Fruit fly (Drosophila melanogaster) whole organism, embryonic: ENCODE measurements around the gene Cep135.

Source experiments
- CG10267 ChIP-seq: fragments of 200-800 bp; sonication (Bioruptor generic); optimal IDR thresholded peaks from 2 replicates; lab custom pipeline; 2018; ENCODE audit warnings: missing biosample characterization, mild to moderate bottlenecking, missing genetic modification characterization, moderate library complexity
- CG11560 ChIP-seq: fragments of 200-800 bp; sonication (Bioruptor generic); IDR thresholded peaks from 3 replicates; pipeline ENCODE4 v1.3.6; 2022; ENCODE audit warnings: missing biosample characterization, missing genetic modification characterization
- CG11696 ChIP-seq: fragments of 200-800 bp; sonication (Bioruptor generic); IDR thresholded peaks from 2 replicates; pipeline ENCODE4 v1.3.6; 2022; ENCODE audit warnings: missing biosample characterization, missing genetic modification characterization
- CG12219 ChIP-seq: fragments of 200-800 bp; sonication (Bioruptor generic); optimal IDR thresholded peaks from 3 replicates; lab custom pipeline; 2018; ENCODE audit warnings: missing biosample characterization, mild to moderate bottlenecking, missing genetic modification characterization
- CG13775 ChIP-seq: fragments of 200-800 bp; sonication (Bioruptor generic); optimal IDR thresholded peaks from 3 replicates; lab custom pipeline; 2017; ENCODE audit warnings: missing biosample characterization, mild to moderate bottlenecking, missing genetic modification characterization
- CG14441 ChIP-seq: fragments of 200-800 bp; sonication (Bioruptor generic); IDR thresholded peaks from 2 replicates; pipeline ENCODE4 v1.3.6; 2022; ENCODE audit warnings: missing biosample characterization, missing genetic modification characterization
- CG15601 ChIP-seq: fragments of 200-800 bp; sonication (Bioruptor generic); optimal IDR thresholded peaks from 3 replicates; lab custom pipeline; 2019; ENCODE audit warnings: missing biosample characterization, mild to moderate bottlenecking, missing genetic modification characterization, moderate library complexity
- CG17359 ChIP-seq: fragments of 200-800 bp; sonication (Bioruptor generic); optimal IDR thresholded peaks from 3 replicates; lab custom pipeline; 2018; ENCODE audit warnings: missing biosample characterization, mild to moderate bottlenecking, missing genetic modification characterization, moderate library complexity
- CG17385 ChIP-seq: fragments of 200-800 bp; sonication (Bioruptor generic); optimal IDR thresholded peaks from 3 replicates; lab custom pipeline; 2018; ENCODE audit warnings: missing biosample characterization, mild to moderate bottlenecking, missing genetic modification characterization
- CG1832 ChIP-seq: fragments of 200-800 bp; sonication (Bioruptor generic); optimal IDR thresholded peaks from 2 replicates; lab custom pipeline; 2017; ENCODE audit warnings: missing biosample characterization, mild to moderate bottlenecking, missing genetic modification characterization, inconsistent platforms
- CG30020 ChIP-seq: fragments of 200-800 bp; optimal IDR thresholded peaks from 2 replicates; lab custom pipeline; 2019; ENCODE audit warnings: missing biosample characterization, mild to moderate bottlenecking, missing genetic modification characterization, moderate library complexity
- CG30403 ChIP-seq: fragments of 200-800 bp; sonication (Bioruptor generic); optimal IDR thresholded peaks from 3 replicates; lab custom pipeline; 2016; ENCODE audit warnings: missing biosample characterization, missing genetic modification characterization
- CG33213 ChIP-seq: fragments of 200-800 bp; sonication (Bioruptor generic); optimal IDR thresholded peaks from 3 replicates; lab custom pipeline; 2016; ENCODE audit warnings: missing biosample characterization, missing genetic modification characterization
- CG33557 ChIP-seq: fragments of 200-800 bp; sonication (Bioruptor generic); optimal IDR thresholded peaks from 2 replicates; lab custom pipeline; 2019; ENCODE audit warnings: missing biosample characterization, mild to moderate bottlenecking, missing genetic modification characterization, moderate library complexity
- CG3407 ChIP-seq: fragments of 200-800 bp; sonication (Bioruptor generic); optimal IDR thresholded peaks from 2 replicates; lab custom pipeline; 2018; ENCODE audit warnings: missing biosample characterization, mild to moderate bottlenecking, missing genetic modification characterization
- CG4820 ChIP-seq: fragments of 200-800 bp; sonication (Bioruptor generic); optimal IDR thresholded peaks from 3 replicates; lab custom pipeline; 2016; ENCODE audit warnings: missing biosample characterization, missing genetic modification characterization
- CG6254 ChIP-seq: fragments of 200-800 bp; sonication (Bioruptor generic); optimal IDR thresholded peaks from 3 replicates; lab custom pipeline; 2017; ENCODE audit warnings: mild to moderate bottlenecking, missing biosample characterization, missing genetic modification reagents, missing genetic modification characterization
- CG6813 ChIP-seq: fragments of 200-800 bp; sonication (Bioruptor generic); optimal IDR thresholded peaks from 2 replicates; lab custom pipeline; 2017; ENCODE audit warnings: missing biosample characterization, missing genetic modification characterization, mild to moderate bottlenecking, moderate library complexity, missing genetic modification reagents
- CG7839 ChIP-seq: fragments of 200-800 bp; sonication (Bioruptor generic); optimal IDR thresholded peaks from 3 replicates; lab custom pipeline; 2018; ENCODE audit warnings: missing biosample characterization, mild to moderate bottlenecking, missing genetic modification characterization, moderate library complexity
- CrebB ChIP-seq: fragments of 200-800 bp; sonication (Bioruptor generic); optimal IDR thresholded peaks from 3 replicates; lab custom pipeline; 2018; ENCODE audit warnings: missing biosample characterization, mild to moderate bottlenecking, missing genetic modification characterization
- Gug ChIP-seq: fragments of 200-800 bp; sonication (Bioruptor generic); IDR thresholded peaks from 4 replicates; pipeline ENCODE4 v1.3.6; 2022; ENCODE audit warnings: missing biosample characterization, missing genetic modification characterization
- H15 ChIP-seq: fragments of 200-800 bp; sonication (Bioruptor generic); IDR thresholded peaks from 3 replicates; pipeline ENCODE4 v1.3.6; 2022; ENCODE audit warnings: missing biosample characterization, missing genetic modification characterization
- Hsf ChIP-seq: fragments of 200-800 bp; sonication (Bioruptor generic); optimal IDR thresholded peaks from 3 replicates; lab custom pipeline; 2016; ENCODE audit warnings: missing biosample characterization, missing genetic modification characterization
- Lim3 ChIP-seq: fragments of 200-800 bp; sonication (Bioruptor generic); IDR thresholded peaks from 2 replicates; pipeline ENCODE4 v1.3.6; 2022; ENCODE audit warnings: missing biosample characterization, missing genetic modification characterization
- Meics ChIP-seq: fragments of 200-800 bp; sonication (Bioruptor generic); optimal IDR thresholded peaks from 2 replicates; lab custom pipeline; 2017; ENCODE audit warnings: missing biosample characterization, mild to moderate bottlenecking, missing genetic modification characterization
- NC2α ChIP-seq: fragments of 200-800 bp; sonication (Bioruptor generic); optimal IDR thresholded peaks from 2 replicates; lab custom pipeline; 2016; ENCODE audit warnings: missing biosample characterization, missing genetic modification characterization
- Ptx1 ChIP-seq: fragments of 200-800 bp; sonication (Bioruptor generic); IDR thresholded peaks from 2 replicates; pipeline ENCODE4 v1.3.6; 2022; ENCODE audit warnings: missing biosample characterization, missing genetic modification characterization
- Sox102F ChIP-seq: fragments of 200-800 bp; sonication (Bioruptor generic); optimal IDR thresholded peaks from 2 replicates; lab custom pipeline; 2018; ENCODE audit warnings: missing biosample characterization, mild to moderate bottlenecking, missing genetic modification characterization, moderate library complexity
- Spps ChIP-seq: fragments of 200-800 bp; sonication (Bioruptor generic); optimal IDR thresholded peaks from 2 replicates; lab custom pipeline; 2018; ENCODE audit warnings: missing biosample characterization, mild to moderate bottlenecking, missing genetic modification characterization
- Ssrp ChIP-seq: fragments of 200-800 bp; sonication (Bioruptor generic); optimal IDR thresholded peaks from 2 replicates; lab custom pipeline; 2018; ENCODE audit warnings: missing biosample characterization, mild to moderate bottlenecking, missing genetic modification characterization, moderate library complexity
- Taf1 ChIP-seq: fragments of 200-800 bp; sonication (Bioruptor generic); IDR thresholded peaks from 2 replicates; pipeline ENCODE4 v1.3.6; 2022; ENCODE audit warnings: missing biosample characterization, missing genetic modification characterization
- Usf ChIP-seq: fragments of 200-800 bp; sonication (Bioruptor generic); optimal IDR thresholded peaks from 2 replicates; lab custom pipeline; 2017; ENCODE audit warnings: missing genotype, missing biosample characterization, missing genetic modification characterization
- cg ChIP-seq: fragments of 200-800 bp; sonication (Bioruptor generic); optimal IDR thresholded peaks from 3 replicates; lab custom pipeline; 2019; ENCODE audit warnings: missing biosample characterization, mild to moderate bottlenecking, missing genetic modification characterization, moderate library complexity
- ci ChIP-seq: fragments of 200-800 bp; sonication (Bioruptor generic); IDR thresholded peaks from 3 replicates; pipeline ENCODE4 v1.3.6; 2022; ENCODE audit warnings: missing biosample characterization, missing genetic modification characterization
- crc ChIP-seq: fragments of 200-800 bp; sonication (Bioruptor generic); optimal IDR thresholded peaks from 2 replicates; lab custom pipeline; 2016; ENCODE audit warnings: missing biosample characterization, missing genetic modification characterization
- croc ChIP-seq: fragments of 200-800 bp; sonication (Bioruptor generic); conservative IDR thresholded peaks from 3 replicates; pipeline ENCODE4 v1.3.6; 2022; ENCODE audit warnings: missing biosample characterization, missing genetic modification characterization
- crp ChIP-seq, 2 experiments: fragments of 200-800 bp; sonication (Bioruptor generic); optimal IDR thresholded peaks; 2 replicates in 1 of 2; 3 replicates in 1 of 2; lab custom pipeline; 2017; ENCODE audit warnings: missing biosample characterization in 2 of 2, missing genetic modification characterization in 2 of 2, mild to moderate bottlenecking in 1 of 2, moderate library complexity in 1 of 2
- cwo ChIP-seq: fragments of 200-800 bp; sonication (Bioruptor generic); optimal IDR thresholded peaks from 3 replicates; lab custom pipeline; 2017; ENCODE audit warnings: missing biosample characterization, missing genetic modification characterization, mild to moderate bottlenecking, moderate library complexity, missing genetic modification reagents
- dimm ChIP-seq: fragments of 200-800 bp; sonication (Bioruptor generic); IDR thresholded peaks from 2 replicates; pipeline ENCODE4 v1.3.6; 2022; ENCODE audit warnings: missing biosample characterization, missing genetic modification characterization
- lilli ChIP-seq: fragments of 200-800 bp; sonication (Bioruptor generic); optimal IDR thresholded peaks from 3 replicates; lab custom pipeline; 2016; ENCODE audit warnings: missing biosample characterization, missing genetic modification characterization
- nom ChIP-seq: fragments of 200-800 bp; sonication (Bioruptor generic); optimal IDR thresholded peaks from 2 replicates; lab custom pipeline; 2017; ENCODE audit warnings: missing biosample characterization, missing genetic modification characterization, mild to moderate bottlenecking, moderate library complexity, missing genetic modification reagents
- pho ChIP-seq: fragments of 200-800 bp; sonication (Bioruptor generic); optimal IDR thresholded peaks from 2 replicates; lab custom pipeline; 2016; ENCODE audit warnings: missing biosample characterization, missing genetic modification characterization
- repo ChIP-seq: fragments of 200-800 bp; sonication (Bioruptor generic); optimal IDR thresholded peaks from 2 replicates; lab custom pipeline; 2016; ENCODE audit warnings: missing biosample characterization, missing genetic modification characterization
- salm ChIP-seq: fragments of 200-800 bp; sonication (Bioruptor generic); optimal IDR thresholded peaks from 2 replicates; lab custom pipeline; 2018; ENCODE audit warnings: missing biosample characterization, mild to moderate bottlenecking, missing genetic modification characterization
- scrt ChIP-seq: fragments of 200-800 bp; sonication (Bioruptor generic); optimal IDR thresholded peaks from 2 replicates; lab custom pipeline; 2018; ENCODE audit warnings: missing biosample characterization, mild to moderate bottlenecking, missing genetic modification characterization, moderate library complexity
- seq ChIP-seq: fragments of 200-800 bp; sonication (Bioruptor generic); IDR thresholded peaks from 2 replicates; pipeline ENCODE4 v1.3.6; 2022; ENCODE audit warnings: missing biosample characterization, missing genetic modification characterization
- tgo ChIP-seq: fragments of 200-800 bp; sonication (Bioruptor generic); IDR thresholded peaks from 3 replicates; pipeline ENCODE4 v1.3.6; 2022; ENCODE audit warnings: missing biosample characterization, missing genetic modification characterization
- tio ChIP-seq: fragments of 200-800 bp; sonication (Bioruptor generic); optimal IDR thresholded peaks from 2 replicates; lab custom pipeline; 2017; ENCODE audit warnings: missing biosample characterization, missing genetic modification characterization, inconsistent platforms
- ttk ChIP-seq: fragments of 200-800 bp; sonication (Bioruptor generic); IDR thresholded peaks from 2 replicates; pipeline ENCODE4 v2.1.2; 2022; ENCODE audit warnings: missing biosample characterization, missing genetic modification characterization
- zfh2 ChIP-seq: fragments of 200-800 bp; sonication (Bioruptor generic); optimal IDR thresholded peaks from 2 replicates; lab custom pipeline; 2016; ENCODE audit warnings: missing biosample characterization, missing genetic modification characterization

The Cep135 gene

dm6 chr3L:15107776-15108379 is 8.7 kb upstream of the Cep135 start (continued):
- 0 out of 2 replicates have a peak, but pooled peaks have one; percentile 24 for TF ChIP-seq dimm
- TF ChIP-seq Spps = peak; percentile 39
- no peak for TF ChIP-seq repo (GFP tag; lab: Kevin White, UChicago)
- TF ChIP-seq CG4820 (GFP tag; lab: Kevin White, UChicago) = peak; percentile 18
- TF ChIP-seq CrebB (tag; lab: Kevin White, UChicago) = no peak
- peak; percentile 36; the same call in 1 of the 3 replicates for TF ChIP-seq ci (GFP tag; lab: Robert Waterston, UW)
- peak; percentile 37 for TF ChIP-seq cg (GFP tag; lab: Kevin White, UChicago)
- no peak for TF ChIP-seq CG33213 (GFP tag; lab: Kevin White, UChicago)
- peak; percentile 25 for TF ChIP-seq CG13775 (GFP tag; lab: Kevin White, UChicago)
- peak; percentile 65 for TF ChIP-seq Ssrp (tag; lab: Kevin White, UChicago)
- peak; percentile 89 for TF ChIP-seq nom (GFP tag; lab: Kevin White, UChicago)
- no peak for TF ChIP-seq CG14441 (GFP tag; lab: Robert Waterston, UW)
- peak; percentile 70 for TF ChIP-seq CG33557 (GFP tag; lab: Kevin White, UChicago)
- no peak for TF ChIP-seq NC2α (GFP tag; lab: Kevin White, UChicago)
- TF ChIP-seq crc (GFP tag; lab: Kevin White, UChicago) = no peak
- peak; percentile 35 for TF ChIP-seq Meics (GFP tag; lab: Kevin White, UChicago)
- no peak for TF ChIP-seq H15 (GFP tag; lab: Robert Waterston, UW)
- no peak for TF ChIP-seq seq (GFP tag; lab: Robert Waterston, UW)
- peak; percentile 25 for TF ChIP-seq CG1832 (GFP tag; lab: Kevin White, UChicago)
- peak; percentile 33; the same call in 1 of the 3 replicates for TF ChIP-seq tgo
- no peak for TF ChIP-seq CG12219 (GFP tag; lab: Kevin White, UChicago)
- no peak for TF ChIP-seq pho (GFP tag; lab: Kevin White, UChicago)
- TF ChIP-seq Gug (GFP tag; lab: Robert Waterston, UW) = peak; percentile 5; the same call in 1 of the 4 replicates
- TF ChIP-seq lilli (GFP tag; lab: Kevin White, UChicago) = peak; percentile 7
- no peak for TF ChIP-seq zfh2 (GFP tag; lab: Kevin White, UChicago)
- TF ChIP-seq CG3407 (GFP tag; lab: Kevin White, UChicago) = peak; percentile 52
- no peak for TF ChIP-seq CG11696
- TF ChIP-seq Usf (GFP tag; lab: Kevin White, UChicago) = peak; percentile 5
- TF ChIP-seq cwo (GFP tag; lab: Kevin White, UChicago) = no peak
- peak; percentile 45; the same call in 1 of the 2 replicates for TF ChIP-seq Ptx1 (GFP tag; lab: Robert Waterston, UW)
- TF ChIP-seq ttk (GFP tag; lab: Robert Waterston, UW) = no peak
- peak; percentile 54 for TF ChIP-seq CG17359 (tag; lab: Kevin White, UChicago)
- peak; percentile 30; the same call in 1 of the 3 replicates for TF ChIP-seq croc
- TF ChIP-seq CG6254 (GFP tag; lab: Kevin White, UChicago) = peak; percentile 32
- TF ChIP-seq Sox102F = peak; percentile 63
- TF ChIP-seq scrt = no peak
- TF ChIP-seq Lim3 (GFP tag; lab: Robert Waterston, UW) = no peak
- TF ChIP-seq CG15601 = peak; percentile 64
- TF ChIP-seq salm (tag; lab: Kevin White, UChicago) = no peak
- TF ChIP-seq CG6813 (GFP tag; lab: Kevin White, UChicago) = peak; percentile 47
- peak; percentile 13 for TF ChIP-seq CG30020
- TF ChIP-seq CG17385 (GFP tag; lab: Kevin White, UChicago) = peak; percentile 33
- TF ChIP-seq crp (GFP tag; optimal IDR thresholded peaks at IDR 0.05; lab: Kevin White, UChicago) = peak in 1 of 2 experiments; percentile 7
- peak; percentile 68 for TF ChIP-seq CG7839 (tag; lab: Kevin White, UChicago)
- TF ChIP-seq tio (GFP tag; lab: Kevin White, UChicago) = peak; percentile 56
- peak; percentile 55 for TF ChIP-seq CG30403 (GFP tag; lab: Kevin White, UChicago)
- no peak for TF ChIP-seq Taf1 (GFP tag; lab: Robert Waterston, UW)
- TF ChIP-seq CG11560 (tag; lab: Robert Waterston, UW) = 0 out of 3 replicates have a peak, but pooled peaks have one; percentile 10
- peak; percentile 58 for TF ChIP-seq CG10267
- TF ChIP-seq Hsf (GFP tag; lab: Kevin White, UChicago) = peak; percentile 10
